Worm (Caenorhabditis elegans): ENCODE results near the gene F11A10.6.

- TF ChIP-seq tbx-2 (tag; optimal IDR thresholded peaks at IDR 0.05) (no peak), egl-27 (tag; optimal IDR thresholded peaks at IDR 0.05) (no peak), lin-39 (tag; optimal IDR thresholded peaks at IDR 0.05) (no peak), ama-1 (optimal IDR thresholded peaks at IDR 0.05) (no peak), R02D3.7 (tag; optimal IDR thresholded peaks at IDR 0.05) (no peak), nhr-28 (tag; optimal IDR thresholded peaks at IDR 0.05) (no peak), ceh-9 (tag; optimal IDR thresholded peaks at IDR 0.05) (no peak), snpc-4 (tag; optimal IDR thresholded peaks at IDR 0.05) (no peak), ceh-16 (tag; optimal IDR thresholded peaks at IDR 0.05) (no peak), nhr-77 (tag; optimal IDR thresholded peaks at IDR 0.05) (no peak), ceh-28 (tag; optimal IDR thresholded peaks at IDR 0.05) (no peak), ztf-11 (tag; optimal IDR thresholded peaks at IDR 0.05) (no peak)
These were observed 42.0 kb upstream of the F11A10.6 start for ce11 chrIV:12131308-12132072.

Measured in whole organism, L3 larva.